Fruit fly (Drosophila melanogaster) whole organism, embryonic: ENCODE results near the gene CG42726.
A peak's percentile ranks its signal among the peaks of the same experiment; 100 is the strongest.

Experiments
- BEAF-32 ChIP-seq: fragments of 200-800 bp; sonication (Bioruptor generic); optimal IDR thresholded peaks from 3 replicates; lab custom pipeline; 2017; ENCODE audit warnings: missing biosample characterization, missing genetic modification characterization, mild to moderate bottlenecking, moderate library complexity, missing genetic modification reagents
- BtbVII ChIP-seq: fragments of 200-800 bp; sonication (Bioruptor generic); optimal IDR thresholded peaks from 3 replicates; lab custom pipeline; 2017; ENCODE audit warnings: missing biosample characterization, mild to moderate bottlenecking, missing genetic modification characterization
- CG10147 ChIP-seq: fragments of 200-800 bp; sonication (Bioruptor generic); optimal IDR thresholded peaks from 2 replicates; lab custom pipeline; 2019; ENCODE audit warnings: missing biosample characterization, mild to moderate bottlenecking, missing genetic modification characterization, moderate library complexity
- CG11456 ChIP-seq: fragments of 200-800 bp; sonication (Bioruptor generic); IDR thresholded peaks from 3 replicates; pipeline ENCODE4 v1.3.6; 2022; ENCODE audit warnings: missing biosample characterization, missing genetic modification characterization
- CG14667 ChIP-seq: fragments of 200-800 bp; sonication (Bioruptor generic); IDR thresholded peaks from 2 replicates; pipeline ENCODE4 v1.3.6; 2022; ENCODE audit warnings: missing biosample characterization, missing genetic modification characterization
- CG14860 ChIP-seq: fragments of 200-800 bp; sonication (Bioruptor generic); IDR thresholded peaks from 3 replicates; pipeline ENCODE4 v1.3.6; 2022; ENCODE audit warnings: missing biosample characterization, missing genetic modification characterization; ENCODE audit not compliant: partially characterized antibody
- CG1529 ChIP-seq: fragments of 200-800 bp; sonication (Bioruptor generic); optimal IDR thresholded peaks from 3 replicates; lab custom pipeline; 2018; ENCODE audit warnings: missing biosample characterization, missing genetic modification characterization
- CG15696 ChIP-seq: fragments of 200-800 bp; sonication (Bioruptor generic); optimal IDR thresholded peaks from 2 replicates; lab custom pipeline; 2019; ENCODE audit warnings: missing biosample characterization, mild to moderate bottlenecking, missing genetic modification characterization, moderate library complexity
- CG17361 ChIP-seq: fragments of 200-800 bp; sonication (Bioruptor generic); IDR thresholded peaks from 3 replicates; pipeline ENCODE4 v1.3.6; 2022; ENCODE audit warnings: missing biosample characterization, missing genetic modification characterization
- CG18011 ChIP-seq: fragments of 200-800 bp; sonication (Bioruptor generic); optimal IDR thresholded peaks from 2 replicates; lab custom pipeline; 2017; ENCODE audit warnings: missing biosample characterization, missing genetic modification characterization, mild to moderate bottlenecking, moderate library complexity, missing genotype
- CG18619 ChIP-seq: fragments of 200-800 bp; sonication (Bioruptor generic); optimal IDR thresholded peaks from 3 replicates; lab custom pipeline; 2017; ENCODE audit warnings: missing biosample characterization, mild to moderate bottlenecking, missing genetic modification characterization
- CG2875 ChIP-seq: fragments of 200-800 bp; sonication (Bioruptor generic); optimal IDR thresholded peaks from 2 replicates; lab custom pipeline; 2017; ENCODE audit warnings: missing biosample characterization, mild to moderate bottlenecking, missing genetic modification characterization, missing genetic modification reagents
- CG31441 ChIP-seq: fragments of 200-800 bp; sonication (Bioruptor generic); IDR thresholded peaks from 2 replicates; pipeline ENCODE4 v1.3.6; 2022; ENCODE audit warnings: missing biosample characterization, missing genetic modification characterization
- CG32767 ChIP-seq: fragments of 200-800 bp; sonication (Bioruptor generic); IDR thresholded peaks from 2 replicates; pipeline ENCODE4 v1.3.6; 2022; ENCODE audit warnings: missing biosample characterization, missing genetic modification characterization
- CG3281 ChIP-seq: fragments of 200-800 bp; sonication (Bioruptor generic); optimal IDR thresholded peaks from 3 replicates; lab custom pipeline; 2017; ENCODE audit warnings: missing biosample characterization, mild to moderate bottlenecking, missing genetic modification characterization
- CG34224 ChIP-seq: fragments of 200-800 bp; sonication (Bioruptor generic); IDR thresholded peaks from 3 replicates; pipeline ENCODE4 v1.3.6; 2022; ENCODE audit warnings: missing biosample characterization, missing genetic modification characterization; ENCODE audit not compliant: partially characterized antibody
- CG4282 ChIP-seq: fragments of 200-800 bp; sonication (Bioruptor generic); optimal IDR thresholded peaks from 2 replicates; lab custom pipeline; 2016; ENCODE audit warnings: missing biosample characterization, missing genetic modification characterization
- CG4360 ChIP-seq: fragments of 200-800 bp; sonication (Bioruptor generic); IDR thresholded peaks from 2 replicates; pipeline ENCODE4 v1.3.6; 2022; ENCODE audit warnings: missing biosample characterization, missing genetic modification characterization
- CG43689 ChIP-seq: fragments of 200-800 bp; sonication (Bioruptor generic); IDR thresholded peaks from 2 replicates; pipeline ENCODE4 v1.3.6; 2022; ENCODE audit warnings: missing biosample characterization, missing genetic modification characterization
- CG4424 ChIP-seq: fragments of 200-800 bp; sonication (Bioruptor generic); optimal IDR thresholded peaks from 3 replicates; lab custom pipeline; 2016; ENCODE audit warnings: missing biosample characterization, missing genetic modification characterization
- CG4617 ChIP-seq: fragments of 200-800 bp; sonication (Bioruptor generic); optimal IDR thresholded peaks from 3 replicates; lab custom pipeline; 2016; ENCODE audit warnings: missing biosample characterization, missing genetic modification characterization, borderline replicate concordance
- CG4820 ChIP-seq: fragments of 200-800 bp; sonication (Bioruptor generic); optimal IDR thresholded peaks from 3 replicates; lab custom pipeline; 2016; ENCODE audit warnings: missing biosample characterization, missing genetic modification characterization
- CG9932 ChIP-seq: fragments of 200-800 bp; sonication (Bioruptor generic); IDR thresholded peaks from 2 replicates; pipeline ENCODE4 v1.3.6; 2022; ENCODE audit warnings: missing biosample characterization, missing genetic modification characterization
- CHES-1-like ChIP-seq: fragments of 200-800 bp; sonication (Bioruptor generic); optimal IDR thresholded peaks from 2 replicates; lab custom pipeline; 2016; ENCODE audit warnings: missing biosample characterization, missing genetic modification characterization
- Dref ChIP-seq: fragments of 200-800 bp; sonication (Bioruptor generic); IDR thresholded peaks from 2 replicates; pipeline ENCODE4 v1.3.6; 2022; ENCODE audit warnings: missing biosample characterization, missing genetic modification characterization
- ERR ChIP-seq: fragments of 200-800 bp; sonication (Bioruptor generic); optimal IDR thresholded peaks from 2 replicates; lab custom pipeline; 2016; ENCODE audit warnings: missing biosample characterization, missing genetic modification characterization
- Eip74EF ChIP-seq, 2 experiments: fragments of 200-800 bp in 1 of 2; fragments of >200 bp in 1 of 2; sonication (Bioruptor generic) in 1 of 2; optimal IDR thresholded peaks; 2 replicates each; lab custom pipeline; 2017 to 2019; ENCODE audit warnings: missing biosample characterization in 2 of 2, missing genetic modification characterization in 2 of 2, mild to moderate bottlenecking in 1 of 2, moderate library complexity in 1 of 2
- Max ChIP-seq: fragments of 200-800 bp; sonication (Bioruptor generic); optimal IDR thresholded peaks from 2 replicates; lab custom pipeline; 2016; ENCODE audit warnings: missing biosample characterization, mild to moderate bottlenecking, missing genetic modification characterization
- Opbp ChIP-seq: fragments of 200-800 bp; sonication (Bioruptor generic); IDR thresholded peaks from 3 replicates; pipeline ENCODE4 v1.3.6; 2022; ENCODE audit warnings: missing biosample characterization, missing genetic modification characterization; ENCODE audit not compliant: partially characterized antibody
- Optix ChIP-seq: fragments of 200-800 bp; sonication (Bioruptor generic); IDR thresholded peaks from 3 replicates; pipeline ENCODE4 v1.3.6; 2022; ENCODE audit warnings: missing biosample characterization, missing genetic modification characterization
- Sox100B ChIP-seq: fragments of 200-800 bp; sonication (Bioruptor generic); optimal IDR thresholded peaks from 3 replicates; lab custom pipeline; 2018; ENCODE audit warnings: missing biosample characterization, mild to moderate bottlenecking, missing genetic modification characterization
- ab ChIP-seq: fragments of 200-800 bp; sonication (Bioruptor generic); optimal IDR thresholded peaks from 2 replicates; lab custom pipeline; 2016; ENCODE audit warnings: missing biosample characterization, missing genetic modification characterization
- bab2 ChIP-seq: fragments of 200-800 bp; sonication (Bioruptor generic); optimal IDR thresholded peaks from 2 replicates; lab custom pipeline; 2016; ENCODE audit warnings: missing biosample characterization, missing genetic modification characterization
- chm ChIP-seq: fragments of 200-800 bp; sonication (Bioruptor generic); IDR thresholded peaks from 2 replicates; pipeline ENCODE4 v1.3.6; 2022; ENCODE audit warnings: missing biosample characterization, missing genetic modification characterization
- dpn ChIP-seq, 2 experiments: fragments of 200-800 bp; sonication (Bioruptor generic); optimal IDR thresholded peaks; 3 replicates each; lab custom pipeline; 2016; ENCODE audit warnings: missing biosample characterization in 2 of 2, missing genetic modification characterization in 2 of 2
- hb ChIP-seq: fragments of 200-800 bp; sonication (Bioruptor generic); IDR thresholded peaks from 3 replicates; pipeline ENCODE4 v1.3.6; 2022; ENCODE audit warnings: missing biosample characterization, missing genetic modification characterization; ENCODE audit not compliant: partially characterized antibody
- jumu ChIP-seq: fragments of 200-800 bp; sonication (Bioruptor generic); optimal IDR thresholded peaks from 3 replicates; lab custom pipeline; 2016; ENCODE audit warnings: missing biosample characterization, missing genetic modification characterization
- kah ChIP-seq: fragments of 200-800 bp; sonication (Bioruptor generic); optimal IDR thresholded peaks from 2 replicates; lab custom pipeline; 2018; ENCODE audit warnings: missing biosample characterization, mild to moderate bottlenecking, missing genetic modification characterization
- ken ChIP-seq: fragments of 200-800 bp; sonication (Bioruptor generic); IDR thresholded peaks from 3 replicates; pipeline ENCODE4 v1.3.6; 2022; ENCODE audit warnings: missing biosample characterization, missing genetic modification characterization
- kni ChIP-seq: fragments of 200-800 bp; sonication (Bioruptor generic); optimal IDR thresholded peaks from 3 replicates; lab custom pipeline; 2017; ENCODE audit warnings: mild to moderate bottlenecking, missing biosample characterization, missing genetic modification reagents, missing genetic modification characterization
- lbe ChIP-seq: fragments of 200-800 bp; sonication (Bioruptor generic); optimal IDR thresholded peaks from 2 replicates; lab custom pipeline; 2016; ENCODE audit warnings: missing biosample characterization, mild to moderate bottlenecking, missing genetic modification characterization
- pho ChIP-seq: fragments of 200-800 bp; sonication (Bioruptor generic); optimal IDR thresholded peaks from 2 replicates; lab custom pipeline; 2016; ENCODE audit warnings: missing biosample characterization, missing genetic modification characterization
- pros ChIP-seq: fragments of 200-800 bp; sonication (Bioruptor generic); optimal IDR thresholded peaks from 3 replicates; lab custom pipeline; 2019; ENCODE audit warnings: missing biosample characterization, mild to moderate bottlenecking, missing genetic modification characterization, moderate library complexity
- psq ChIP-seq: fragments of 200-800 bp; sonication (Bioruptor generic); optimal IDR thresholded peaks from 2 replicates; lab custom pipeline; 2017; ENCODE audit warnings: missing biosample characterization, missing genetic modification characterization
- pum ChIP-seq: fragments of 200-800 bp; sonication (Bioruptor generic); optimal IDR thresholded peaks from 2 replicates; lab custom pipeline; 2016; ENCODE audit warnings: missing biosample characterization, missing genetic modification characterization
- salm ChIP-seq: fragments of 200-800 bp; sonication (Bioruptor generic); optimal IDR thresholded peaks from 2 replicates; lab custom pipeline; 2018; ENCODE audit warnings: missing biosample characterization, mild to moderate bottlenecking, missing genetic modification characterization
- sim ChIP-seq: fragments of 200-800 bp; sonication (Bioruptor generic); IDR thresholded peaks from 2 replicates; pipeline ENCODE4 v1.3.6; 2022; ENCODE audit warnings: missing biosample characterization, missing genetic modification characterization
- sqz ChIP-seq: fragments of 200-800 bp; sonication (Bioruptor generic); optimal IDR thresholded peaks from 3 replicates; lab custom pipeline; 2018; ENCODE audit warnings: missing biosample characterization, mild to moderate bottlenecking, missing genetic modification characterization
- tll ChIP-seq, 2 experiments: fragments of 200-800 bp in 1 of 2; fragments of >200 bp in 1 of 2; sonication (Bioruptor generic) in 1 of 2; optimal IDR thresholded peaks; 2 replicates each; lab custom pipeline; 2017 to 2019; ENCODE audit warnings: missing biosample characterization in 2 of 2, missing genetic modification characterization in 2 of 2, mild to moderate bottlenecking in 1 of 2, moderate library complexity in 1 of 2
- zfh2 ChIP-seq: fragments of 200-800 bp; sonication (Bioruptor generic); optimal IDR thresholded peaks from 2 replicates; lab custom pipeline; 2016; ENCODE audit warnings: missing biosample characterization, missing genetic modification characterization

The CG42726 gene

DNA sequence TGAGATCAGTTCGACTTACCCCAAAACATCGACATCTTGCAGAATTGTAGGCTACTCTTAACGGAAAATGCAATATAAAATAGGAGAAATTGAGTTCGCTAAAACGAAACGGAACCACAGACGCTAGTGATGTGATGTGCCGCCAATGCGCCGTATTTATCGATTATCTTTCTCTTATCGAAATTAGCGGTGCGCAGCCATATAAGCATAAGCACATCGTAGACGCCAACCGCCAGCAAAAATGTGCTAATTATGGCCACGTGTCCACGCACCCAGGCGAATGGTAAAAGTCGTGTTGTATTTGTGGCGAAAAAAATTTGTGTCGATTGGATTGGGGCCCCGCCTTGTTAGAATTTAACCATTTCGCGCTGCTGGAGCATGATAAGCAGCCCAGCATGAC lies 14.9 kb upstream of the CG42726 start, which contains the start of the genes Fkbp39 and Cyfip (continued):
- TF ChIP-seq Opbp (GFP tag; lab: Robert Waterston, UW), result peak; percentile 83
- no peak for TF ChIP-seq ab (GFP tag; lab: Kevin White, UChicago)
- TF ChIP-seq CG43689 (GFP tag; lab: Robert Waterston, UW), result no peak
- TF ChIP-seq Optix (GFP tag; lab: Robert Waterston, UW), result peak; percentile 55; the same call in 1 of the 3 replicates
- TF ChIP-seq CG15696 (tag; lab: Kevin White, UChicago), result no peak
- TF ChIP-seq Max (GFP tag; lab: Kevin White, UChicago), result peak; percentile 54
- no peak for TF ChIP-seq CG10147
- no peak for TF ChIP-seq sqz (GFP tag; lab: Kevin White, UChicago)
- peak; percentile 87 for TF ChIP-seq jumu
- peak; percentile 92 for TF ChIP-seq CHES-1-like (GFP tag; lab: Kevin White, UChicago)
- TF ChIP-seq Dref, result peak; percentile 99
- TF ChIP-seq Eip74EF (GFP tag; optimal IDR thresholded peaks at IDR 0.05; lab: Kevin White, UChicago), result no peak
- no peak for TF ChIP-seq CG3281 (GFP tag; lab: Kevin White, UChicago)
- TF ChIP-seq ERR (GFP tag; lab: Kevin White, UChicago), result peak; percentile 62
- TF ChIP-seq CG14860 (GFP tag; lab: Robert Waterston, UW), result 0 out of 3 replicates have a peak, but pooled peaks have one; percentile 42
- TF ChIP-seq salm, result no peak
- no peak for TF ChIP-seq BtbVII
- no peak for TF ChIP-seq CG4360 (GFP tag; lab: Robert Waterston, UW)
- TF ChIP-seq psq, result no peak
- peak; percentile 31; the same call in 1 of the 2 replicates for TF ChIP-seq CG32767 (GFP tag; lab: Robert Waterston, UW)
- no peak for TF ChIP-seq sim
- TF ChIP-seq CG4282 (GFP tag; lab: Kevin White, UChicago), result peak; percentile 35
- peak; percentile 45 for TF ChIP-seq CG18619 (GFP tag; lab: Kevin White, UChicago)
- TF ChIP-seq CG1529, result no peak
- TF ChIP-seq CG4424, result no peak
- TF ChIP-seq pho (GFP tag; lab: Kevin White, UChicago), result peak; percentile 69
- no peak for TF ChIP-seq lbe (GFP tag; lab: Kevin White, UChicago)
- peak; percentile 82 for TF ChIP-seq BEAF-32 (GFP tag; lab: Kevin White, UChicago)
- TF ChIP-seq CG4617, result peak; percentile 98
- TF ChIP-seq hb (GFP tag; lab: Robert Waterston, UW), result peak; percentile 70; the same call in 1 of the 3 replicates
- TF ChIP-seq bab2, result peak; percentile 29
- peak; percentile 66; the same call in 2 of the 3 replicates for TF ChIP-seq ken (GFP tag; lab: Robert Waterston, UW)
- no peak for TF ChIP-seq pros
- TF ChIP-seq CG4820, result no peak
- no peak for TF ChIP-seq CG2875 (GFP tag; lab: Kevin White, UChicago)
- no peak for TF ChIP-seq Sox100B (GFP tag; lab: Kevin White, UChicago)
- TF ChIP-seq kni (GFP tag; lab: Kevin White, UChicago), result no peak
- peak; percentile 32 for TF ChIP-seq pum
- TF ChIP-seq CG18011 (GFP tag; lab: Kevin White, UChicago), result peak; percentile 47
- TF ChIP-seq CG14667, result no peak
- TF ChIP-seq CG9932 (GFP tag; lab: Robert Waterston, UW), result peak; percentile 71
- TF ChIP-seq tll (GFP tag; optimal IDR thresholded peaks at IDR 0.05; lab: Kevin White, UChicago), result peak in 1 of 2 experiments; percentile 11
- no peak for TF ChIP-seq CG17361 (GFP tag; lab: Robert Waterston, UW)
- TF ChIP-seq CG11456 (GFP tag; lab: Robert Waterston, UW), result peak; percentile 62; the same call in 1 of the 3 replicates
- no peak for TF ChIP-seq CG31441 (GFP tag; lab: Robert Waterston, UW)
- TF ChIP-seq CG34224 (GFP tag; lab: Robert Waterston, UW), result peak; percentile 82
- no peak for TF ChIP-seq chm (GFP tag; lab: Robert Waterston, UW)
- TF ChIP-seq dpn (GFP tag; optimal IDR thresholded peaks at IDR 0.05; lab: Kevin White, UChicago), result peak; percentile 41 to 57
- TF ChIP-seq zfh2 (GFP tag; lab: Kevin White, UChicago), result peak; percentile 76
- TF ChIP-seq kah (GFP tag; lab: Kevin White, UChicago), result peak; percentile 35
